Fruit fly (Drosophila melanogaster) whole organism, embryonic: Measurements from ENCODE around the gene RabX6.

ENCODE experiments used
- Atf3 ChIP-seq: fragments of 200-800 bp; sonication (Bioruptor generic); optimal IDR thresholded peaks from 3 replicates; lab custom pipeline; 2016; ENCODE audit warnings: missing biosample characterization, missing genetic modification characterization
- Atf6 ChIP-seq: fragments of 200-800 bp; sonication (Bioruptor generic); IDR thresholded peaks from 2 replicates; pipeline ENCODE4 v1.3.6; 2022; ENCODE audit warnings: missing biosample characterization, missing genetic modification characterization
- B-H1 ChIP-seq: fragments of 200-800 bp; sonication (Bioruptor generic); IDR thresholded peaks from 3 replicates; pipeline ENCODE4 v1.3.6; 2022; ENCODE audit warnings: missing biosample characterization, missing genetic modification characterization
- Bdp1 ChIP-seq: fragments of 200-800 bp; sonication (Bioruptor generic); optimal IDR thresholded peaks from 3 replicates; lab custom pipeline; 2016; ENCODE audit warnings: missing biosample characterization, missing genetic modification characterization
- CG12942 ChIP-seq: fragments of 200-800 bp; sonication (Bioruptor generic); optimal IDR thresholded peaks from 3 replicates; lab custom pipeline; 2016; ENCODE audit warnings: missing biosample characterization, missing genetic modification characterization
- CG13296 ChIP-seq: fragments of 200-800 bp; sonication (Bioruptor generic); optimal IDR thresholded peaks from 3 replicates; lab custom pipeline; 2018; ENCODE audit warnings: missing biosample characterization, mild to moderate bottlenecking, missing genetic modification characterization
- CG14014 ChIP-seq: fragments of 200-800 bp; sonication (Bioruptor generic); IDR thresholded peaks from 2 replicates; pipeline ENCODE4 v1.3.6; 2022; ENCODE audit warnings: missing biosample characterization, missing genetic modification characterization
- CG1529 ChIP-seq: fragments of 200-800 bp; sonication (Bioruptor generic); optimal IDR thresholded peaks from 3 replicates; lab custom pipeline; 2018; ENCODE audit warnings: missing biosample characterization, missing genetic modification characterization
- CG15479 ChIP-seq: fragments of 200-800 bp; sonication (Bioruptor generic); optimal IDR thresholded peaks from 3 replicates; lab custom pipeline; 2019; ENCODE audit warnings: missing biosample characterization, mild to moderate bottlenecking, missing genetic modification characterization, moderate library complexity
- CG16815 ChIP-seq: fragments of 200-800 bp; sonication (Bioruptor generic); optimal IDR thresholded peaks from 3 replicates; lab custom pipeline; 2017; ENCODE audit warnings: missing biosample characterization, mild to moderate bottlenecking, missing genetic modification characterization
- CG17359 ChIP-seq: fragments of 200-800 bp; sonication (Bioruptor generic); optimal IDR thresholded peaks from 3 replicates; lab custom pipeline; 2018; ENCODE audit warnings: missing biosample characterization, mild to moderate bottlenecking, missing genetic modification characterization, moderate library complexity
- CG2875 ChIP-seq: fragments of 200-800 bp; sonication (Bioruptor generic); optimal IDR thresholded peaks from 2 replicates; lab custom pipeline; 2017; ENCODE audit warnings: missing biosample characterization, mild to moderate bottlenecking, missing genetic modification characterization, missing genetic modification reagents
- CG34422 ChIP-seq: fragments of 200-800 bp; sonication (Bioruptor generic); IDR thresholded peaks from 3 replicates; pipeline ENCODE4 v1.3.6; 2022; ENCODE audit warnings: missing biosample characterization, missing genetic modification characterization
- CG3995 ChIP-seq: fragments of 200-800 bp; sonication (Bioruptor generic); optimal IDR thresholded peaks from 3 replicates; lab custom pipeline; 2016; ENCODE audit warnings: missing biosample characterization, missing genetic modification characterization
- CG4617 ChIP-seq: fragments of 200-800 bp; sonication (Bioruptor generic); optimal IDR thresholded peaks from 3 replicates; lab custom pipeline; 2016; ENCODE audit warnings: missing biosample characterization, missing genetic modification characterization, borderline replicate concordance
- CG7987 ChIP-seq: fragments of 200-800 bp; sonication (Bioruptor generic); optimal IDR thresholded peaks from 2 replicates; lab custom pipeline; 2018; ENCODE audit warnings: missing biosample characterization, mild to moderate bottlenecking, missing genetic modification characterization, moderate library complexity
- CG9876 ChIP-seq: fragments of 200-800 bp; sonication (Bioruptor generic); optimal IDR thresholded peaks from 2 replicates; lab custom pipeline; 2016; ENCODE audit warnings: missing biosample characterization, missing genetic modification characterization
- CTCF ChIP-seq: fragments of 200-800 bp; sonication (Bioruptor generic); optimal IDR thresholded peaks from 2 replicates; lab custom pipeline; 2017; ENCODE audit warnings: missing biosample characterization, mild to moderate bottlenecking, missing genetic modification characterization, moderate library complexity
- Elba2 ChIP-seq: fragments of 200-800 bp; sonication (Bioruptor generic); optimal IDR thresholded peaks from 3 replicates; lab custom pipeline; 2016; ENCODE audit warnings: missing biosample characterization, missing genetic modification characterization
- Fer3 ChIP-seq: fragments of 200-800 bp; sonication (Bioruptor generic); optimal IDR thresholded peaks from 2 replicates; lab custom pipeline; 2018; ENCODE audit warnings: missing biosample characterization, mild to moderate bottlenecking, missing genetic modification characterization, moderate library complexity
- Gsc ChIP-seq: fragments of 200-800 bp; sonication (Bioruptor generic); IDR thresholded peaks from 2 replicates; pipeline ENCODE4 v1.3.6; 2022; ENCODE audit warnings: missing biosample characterization, missing genetic modification characterization
- Hand ChIP-seq: fragments of 200-800 bp; sonication (Bioruptor generic); optimal IDR thresholded peaks from 2 replicates; lab custom pipeline; 2017; ENCODE audit warnings: mild to moderate bottlenecking, missing biosample characterization, missing genetic modification reagents, missing genetic modification characterization
- Hr78 ChIP-seq, 2 experiments: fragments of 200-800 bp in 1 of 2; fragments of >200 bp in 1 of 2; sonication (Bioruptor generic) in 1 of 2; optimal IDR thresholded peaks; 2 replicates each; lab custom pipeline; 2017 to 2019; ENCODE audit warnings: missing biosample characterization in 2 of 2, missing genetic modification characterization in 2 of 2, mild to moderate bottlenecking in 1 of 2, moderate library complexity in 1 of 2
- Mrtf ChIP-seq: fragments of 200-800 bp; sonication (Bioruptor generic); IDR thresholded peaks from 3 replicates; pipeline ENCODE4 v1.3.6; 2022; ENCODE audit warnings: missing biosample characterization, missing genetic modification characterization
- Nf-YB ChIP-seq: fragments of 200-800 bp; sonication (Bioruptor generic); optimal IDR thresholded peaks from 3 replicates; lab custom pipeline; 2019; ENCODE audit warnings: missing biosample characterization, mild to moderate bottlenecking, missing genetic modification characterization, moderate library complexity
- Oli ChIP-seq: fragments of 200-800 bp; sonication (Bioruptor generic); optimal IDR thresholded peaks from 2 replicates; lab custom pipeline; 2018; ENCODE audit warnings: missing biosample characterization, mild to moderate bottlenecking, missing genetic modification characterization, moderate library complexity
- Trl ChIP-seq, 3 experiments: fragments of >200 bp in 2 of 3; fragments of 200-800 bp in 1 of 3; sonication (Bioruptor generic) in 1 of 3; optimal IDR thresholded peaks; 2 replicates in 1 of 3; 3 replicates in 2 of 3; lab custom pipeline; 2016 to 2017; ENCODE audit warnings: missing biosample characterization in 1 of 3, missing genetic modification characterization in 1 of 3
- Xbp1 ChIP-seq: fragments of 200-800 bp; sonication (Bioruptor generic); optimal IDR thresholded peaks from 3 replicates; lab custom pipeline; 2016; ENCODE audit warnings: missing biosample characterization, mild to moderate bottlenecking, missing genetic modification characterization
- ab ChIP-seq: fragments of 200-800 bp; sonication (Bioruptor generic); optimal IDR thresholded peaks from 2 replicates; lab custom pipeline; 2016; ENCODE audit warnings: missing biosample characterization, missing genetic modification characterization
- aop ChIP-seq: fragments of 200-800 bp; sonication (Bioruptor generic); IDR thresholded peaks from 2 replicates; pipeline ENCODE4 v1.3.6; 2022; ENCODE audit warnings: missing biosample characterization, missing genetic modification characterization
- ash1 ChIP-seq: fragments of 200-800 bp; sonication (Bioruptor generic); optimal IDR thresholded peaks from 2 replicates; lab custom pipeline; 2018; ENCODE audit warnings: missing biosample characterization, mild to moderate bottlenecking, missing genetic modification characterization
- bigmax ChIP-seq: fragments of 200-800 bp; sonication (Bioruptor generic); optimal IDR thresholded peaks from 2 replicates; lab custom pipeline; 2018; ENCODE audit warnings: missing biosample characterization, mild to moderate bottlenecking, missing genetic modification characterization
- cad ChIP-seq: fragments of >200 bp; optimal IDR thresholded peaks from 2 replicates; lab custom pipeline; 2017; ENCODE audit warnings: missing biosample characterization, missing genetic modification characterization
- chinmo ChIP-seq: fragments of 200-800 bp; sonication (Bioruptor generic); IDR thresholded peaks from 4 replicates; pipeline ENCODE4 v1.3.6; 2022; ENCODE audit warnings: missing biosample characterization, missing genetic modification characterization; ENCODE audit not compliant: partially characterized antibody
- corto ChIP-seq: fragments of 200-800 bp; sonication (Bioruptor generic); optimal IDR thresholded peaks from 2 replicates; lab custom pipeline; 2016; ENCODE audit warnings: missing biosample characterization, mild to moderate bottlenecking, missing genetic modification characterization, moderate library complexity
- crol ChIP-seq: fragments of 200-800 bp; sonication (Bioruptor generic); IDR thresholded peaks from 2 replicates; pipeline ENCODE4 v1.3.6; 2022; ENCODE audit warnings: missing biosample characterization, missing genetic modification characterization
- fd96Cb ChIP-seq: fragments of 200-800 bp; sonication (Bioruptor generic); optimal IDR thresholded peaks from 2 replicates; lab custom pipeline; 2018; ENCODE audit warnings: missing biosample characterization, mild to moderate bottlenecking, missing genetic modification characterization, moderate library complexity
- ham ChIP-seq: fragments of 200-800 bp; sonication (Bioruptor generic); IDR thresholded peaks from 2 replicates; pipeline ENCODE4 v1.3.6; 2022; ENCODE audit warnings: missing biosample characterization, missing genetic modification characterization
- jigr1 ChIP-seq: fragments of 200-800 bp; sonication (Bioruptor generic); IDR thresholded peaks from 3 replicates; pipeline ENCODE4 v1.3.6; 2022; ENCODE audit warnings: missing biosample characterization, missing genetic modification characterization
- klu ChIP-seq: fragments of 200-800 bp; sonication (Bioruptor generic); IDR thresholded peaks from 2 replicates; pipeline ENCODE4 v1.3.6; 2022; ENCODE audit warnings: missing biosample characterization, missing genetic modification characterization
- kni ChIP-seq: fragments of 200-800 bp; sonication (Bioruptor generic); optimal IDR thresholded peaks from 3 replicates; lab custom pipeline; 2017; ENCODE audit warnings: mild to moderate bottlenecking, missing biosample characterization, missing genetic modification reagents, missing genetic modification characterization
- lola ChIP-seq, 3 experiments: fragments of >200 bp in 2 of 3; fragments of 200-800 bp in 1 of 3; sonication (Bioruptor generic) in 1 of 3; optimal IDR thresholded peaks; 2 replicates each; lab custom pipeline; 2017 to 2019; ENCODE audit warnings: missing biosample characterization in 3 of 3, missing genetic modification characterization in 3 of 3, mild to moderate bottlenecking in 1 of 3, moderate library complexity in 1 of 3
- oc ChIP-seq: fragments of 200-800 bp; sonication (Bioruptor generic); optimal IDR thresholded peaks from 2 replicates; lab custom pipeline; 2018; ENCODE audit warnings: missing biosample characterization, mild to moderate bottlenecking, missing genetic modification characterization, moderate library complexity
- p53 ChIP-seq: fragments of 200-800 bp; sonication (Bioruptor generic); optimal IDR thresholded peaks from 2 replicates; lab custom pipeline; 2016; ENCODE audit warnings: missing biosample characterization, missing genetic modification characterization
- schlank ChIP-seq: fragments of 200-800 bp; sonication (Bioruptor generic); optimal IDR thresholded peaks from 2 replicates; lab custom pipeline; 2018; ENCODE audit warnings: missing biosample characterization, mild to moderate bottlenecking, missing genetic modification characterization
- slou ChIP-seq: fragments of 200-800 bp; sonication (Bioruptor generic); optimal IDR thresholded peaks from 3 replicates; lab custom pipeline; 2016; ENCODE audit warnings: missing biosample characterization, missing genetic modification characterization
- sug ChIP-seq: fragments of 200-800 bp; optimal IDR thresholded peaks from 2 replicates; lab custom pipeline; 2019; ENCODE audit warnings: missing biosample characterization, mild to moderate bottlenecking, missing genetic modification characterization, moderate library complexity
- trem ChIP-seq: fragments of 200-800 bp; optimal IDR thresholded peaks from 3 replicates; lab custom pipeline; 2019; ENCODE audit warnings: missing biosample characterization, mild to moderate bottlenecking, missing genetic modification characterization, moderate library complexity
- zfh2 ChIP-seq: fragments of 200-800 bp; sonication (Bioruptor generic); optimal IDR thresholded peaks from 2 replicates; lab custom pipeline; 2016; ENCODE audit warnings: missing biosample characterization, missing genetic modification characterization

RabX6 gene

DNA sequence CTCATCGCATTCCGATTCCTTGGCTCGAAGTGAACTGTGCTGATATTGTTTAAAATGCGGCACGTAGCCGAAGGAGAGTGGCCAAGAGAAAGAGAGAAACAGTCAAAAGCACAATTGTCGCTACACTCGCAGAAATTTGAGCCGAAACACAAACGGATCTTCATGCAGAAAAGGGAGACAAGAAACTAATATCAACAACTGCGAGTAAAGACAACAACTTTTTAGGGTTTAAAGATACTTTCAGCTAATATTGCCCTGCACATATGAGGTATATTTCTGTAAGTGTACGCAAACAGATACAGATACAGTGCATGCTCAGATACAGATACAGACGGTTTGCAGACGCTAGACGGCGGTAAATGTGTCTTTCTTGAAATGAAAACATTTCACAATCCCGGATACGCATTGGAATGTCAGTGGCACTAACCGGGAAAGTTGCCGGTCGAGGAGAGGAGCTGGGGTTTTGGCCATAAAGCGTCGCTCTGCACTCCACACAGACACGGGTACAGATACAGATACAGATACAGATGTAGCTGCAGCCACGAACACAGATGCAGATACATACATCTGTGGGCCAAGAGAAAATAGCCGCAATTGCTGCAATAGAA lies 46.1 kb upstream of the RabX6 start (continued):
- TF ChIP-seq Bdp1 (GFP tag; lab: Kevin White, UChicago): peak; percentile 76
- peak; percentile 53 for TF ChIP-seq CTCF (GFP tag; lab: Kevin White, UChicago)
- peak; percentile 19 for TF ChIP-seq Hand (GFP tag; lab: Kevin White, UChicago)
- TF ChIP-seq CG2875 (GFP tag; lab: Kevin White, UChicago): peak; percentile 92
- peak; percentile 81 for TF ChIP-seq Mrtf (GFP tag; lab: Robert Waterston, UW)
- TF ChIP-seq oc (tag; lab: Kevin White, UChicago): peak; percentile 95
- TF ChIP-seq kni: peak; percentile 86
- peak; percentile 68 for TF ChIP-seq CG16815 (GFP tag; lab: Kevin White, UChicago)
- peak; percentile 82 for TF ChIP-seq p53 (GFP tag; lab: Kevin White, UChicago)
- peak; percentile 11 for TF ChIP-seq schlank (tag; lab: Kevin White, UChicago)
- no peak for TF ChIP-seq ash1 (GFP tag; lab: Kevin White, UChicago)
- peak; percentile 92 for TF ChIP-seq CG34422 (GFP tag; lab: Robert Waterston, UW)
- TF ChIP-seq Fer3: peak; percentile 74
- TF ChIP-seq jigr1 (GFP tag; lab: Robert Waterston, UW): peak; percentile 58; the same call in 1 of the 3 replicates
- TF ChIP-seq CG9876 (GFP tag; lab: Kevin White, UChicago): peak; percentile 89
- TF ChIP-seq CG14014 (GFP tag; lab: Robert Waterston, UW): peak; percentile 76
- TF ChIP-seq CG15479 (GFP tag; lab: Kevin White, UChicago): no peak
- peak; percentile 90 for TF ChIP-seq Oli (tag; lab: Kevin White, UChicago)
- TF ChIP-seq Atf6: peak; percentile 64; the same call in 1 of the 2 replicates
- no peak for TF ChIP-seq bigmax (GFP tag; lab: Kevin White, UChicago)
- TF ChIP-seq aop (GFP tag; lab: Robert Waterston, UW): peak; percentile 77
- TF ChIP-seq Gsc: peak; percentile 83
- TF ChIP-seq cad (GFP tag; lab: Kevin White, UChicago): no peak
- TF ChIP-seq Xbp1 (GFP tag; lab: Kevin White, UChicago): peak; percentile 92
- peak; percentile 90 for TF ChIP-seq fd96Cb (tag; lab: Kevin White, UChicago)
- TF ChIP-seq lola (GFP tag; optimal IDR thresholded peaks at IDR 0.05; lab: Kevin White, UChicago): peak in 1 of 3 experiments; percentile 69
- peak; percentile 38 for TF ChIP-seq slou (GFP tag; lab: Kevin White, UChicago)
- no peak for TF ChIP-seq chinmo (GFP tag; lab: Robert Waterston, UW)
- TF ChIP-seq klu: peak; percentile 55
- TF ChIP-seq ab: peak; percentile 78
- peak; percentile 64 for TF ChIP-seq CG13296
- TF ChIP-seq Hr78 (GFP tag; optimal IDR thresholded peaks at IDR 0.05; lab: Kevin White, UChicago): peak in 1 of 2 experiments; percentile 60
- peak; percentile 21 for TF ChIP-seq CG3995 (GFP tag; lab: Kevin White, UChicago)
- peak; percentile 73 for TF ChIP-seq zfh2 (GFP tag; lab: Kevin White, UChicago)
- TF ChIP-seq corto (GFP tag; lab: Kevin White, UChicago): peak; percentile 64
- TF ChIP-seq crol (GFP tag; lab: Robert Waterston, UW): peak; percentile 24; the same call in 1 of the 2 replicates
- TF ChIP-seq CG1529 (GFP tag; lab: Kevin White, UChicago): peak; percentile 90
- TF ChIP-seq sug (tag; lab: Kevin White, UChicago): peak; percentile 28
- TF ChIP-seq B-H1 (GFP tag; lab: Robert Waterston, UW): peak; percentile 80; the same call in 2 of the 3 replicates
- TF ChIP-seq CG7987 (GFP tag; lab: Kevin White, UChicago): peak; percentile 60
- peak; percentile 87 for TF ChIP-seq CG12942 (GFP tag; lab: Kevin White, UChicago)
- no peak for TF ChIP-seq Elba2 (GFP tag; lab: Kevin White, UChicago)
- TF ChIP-seq Trl (optimal IDR thresholded peaks at IDR 0.05; lab: Kevin White, UChicago): peak in 1 of 2 experiments; percentile 15
- peak; percentile 83 for TF ChIP-seq Trl (GFP tag; optimal IDR thresholded peaks at IDR 0.05; lab: Kevin White, UChicago)
- peak; percentile 72 for TF ChIP-seq trem (tag; lab: Kevin White, UChicago)
- TF ChIP-seq CG4617 (GFP tag; lab: Kevin White, UChicago): peak; percentile 72
- peak; percentile 95 for TF ChIP-seq CG17359
- TF ChIP-seq Nf-YB (GFP tag; lab: Kevin White, UChicago): peak; percentile 58
- peak; percentile 82 for TF ChIP-seq Atf3
- TF ChIP-seq ham (GFP tag; lab: Robert Waterston, UW): no peak
